Worm (Caenorhabditis elegans) whole organism, mixed stage, embryonic: ENCODE measurements around the gene puf-7.

Experiments used
- blmp-1 ChIP-seq: fragments of 150-350 bp; optimal IDR thresholded peaks from 2 replicates; lab custom pipeline; 2014; ENCODE audit warnings: missing biosample characterization, missing genetic modification characterization
- ces-1 ChIP-seq: fragments of 150-350 bp; optimal IDR thresholded peaks from 2 replicates; lab custom pipeline; 2014; ENCODE audit warnings: missing biosample characterization, missing genetic modification reagents, missing genetic modification characterization
- elt-3 ChIP-seq: fragments of 150-350 bp; optimal IDR thresholded peaks from 2 replicates; lab custom pipeline; 2014; ENCODE audit warnings: missing biosample characterization, missing genetic modification characterization
- lsy-2 ChIP-seq: fragments of 150-350 bp; optimal IDR thresholded peaks from 2 replicates; lab custom pipeline; 2014; ENCODE audit warnings: missing biosample characterization, missing genetic modification characterization
- nhr-237 ChIP-seq: fragments of 150-350 bp; optimal IDR thresholded peaks from 2 replicates; lab custom pipeline; 2014; ENCODE audit warnings: missing biosample characterization, missing genetic modification characterization
- nhr-28 ChIP-seq: fragments of 150-350 bp; optimal IDR thresholded peaks from 2 replicates; lab custom pipeline; 2014; ENCODE audit warnings: missing biosample characterization, missing genetic modification characterization
- pha-4 ChIP-seq: fragments of 150-350 bp; optimal IDR thresholded peaks from 2 replicates; lab custom pipeline; 2018; ENCODE audit warnings: missing biosample characterization, missing genetic modification reagents, missing genetic modification characterization
- snpc-4 ChIP-seq: fragments of 150-350 bp; optimal IDR thresholded peaks from 2 replicates; lab custom pipeline; 2014; ENCODE audit warnings: missing biosample characterization, missing genetic modification characterization
- sptf-1 ChIP-seq: sonication (generic microtip); optimal IDR thresholded peaks from 2 replicates; lab custom pipeline; 2017; ENCODE audit warnings: mild to moderate bottlenecking, missing genetic modification characterization, moderate library complexity, missing compliant biosample characterization
- tbx-8 ChIP-seq: fragments of 200-800 bp; sonication (Bioruptor generic); optimal IDR thresholded peaks from 2 replicates; lab custom pipeline; 2018; ENCODE audit warnings: mild to moderate bottlenecking, missing genetic modification characterization, moderate library complexity, missing compliant biosample characterization
- unc-120 ChIP-seq: sonication (generic microtip); optimal IDR thresholded peaks from 2 replicates; lab custom pipeline; 2017; ENCODE audit warnings: missing genetic modification characterization, missing compliant biosample characterization; ENCODE audit not compliant: poor library complexity, severe bottlenecking
- unc-39 ChIP-seq: fragments of 150-350 bp; optimal IDR thresholded peaks from 2 replicates; lab custom pipeline; 2014; ENCODE audit warnings: missing biosample characterization, missing genetic modification characterization
- unc-62 ChIP-seq: fragments of 150-350 bp; optimal IDR thresholded peaks from 2 replicates; lab custom pipeline; 2014; ENCODE audit warnings: missing biosample characterization, missing genetic modification reagents, missing genetic modification characterization

DNA sequence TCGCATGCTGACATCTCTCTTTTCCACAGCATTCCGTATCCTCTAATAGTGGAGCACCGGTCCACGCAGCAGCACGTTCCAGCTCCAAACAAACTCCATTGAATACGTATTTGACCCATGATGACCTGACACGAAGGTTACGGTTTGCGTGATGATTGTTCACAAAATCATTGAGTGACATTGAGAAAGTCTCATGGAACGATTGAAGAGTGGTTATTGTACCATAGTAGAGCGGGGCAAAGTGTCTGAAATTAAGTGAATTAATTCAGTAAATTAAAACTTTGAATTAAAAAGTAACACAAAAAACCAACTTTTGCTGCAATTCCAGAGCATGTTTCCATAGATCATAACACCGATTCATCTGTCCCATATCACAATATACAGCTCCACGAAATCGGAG lies 48.1 kb downstream of the puf-7 start:
- TF ChIP-seq nhr-237 (tag; lab: Kevin White, UChicago) (no peak), nhr-28 (tag; lab: Kevin White, UChicago) (no peak), pha-4 (tag; lab: Kevin White, UChicago) (no peak), unc-39 (tag; lab: Kevin White, UChicago) (no peak), snpc-4 (no peak), elt-3 (tag; lab: Kevin White, UChicago) (no peak), unc-62 (GFP tag; lab: Kevin White, UChicago) (no peak), ces-1 (GFP tag; lab: Kevin White, UChicago) (no peak), tbx-8 (no peak), unc-120 (tag; lab: Kevin White, UChicago) (no peak), sptf-1 (no peak), blmp-1 (tag; lab: Kevin White, UChicago) (no peak), lsy-2 (tag; lab: Kevin White, UChicago) (no peak)
